Fruit fly (Drosophila melanogaster): Measurements from ENCODE around the gene TyrR.

Gene TyrR

DNA sequence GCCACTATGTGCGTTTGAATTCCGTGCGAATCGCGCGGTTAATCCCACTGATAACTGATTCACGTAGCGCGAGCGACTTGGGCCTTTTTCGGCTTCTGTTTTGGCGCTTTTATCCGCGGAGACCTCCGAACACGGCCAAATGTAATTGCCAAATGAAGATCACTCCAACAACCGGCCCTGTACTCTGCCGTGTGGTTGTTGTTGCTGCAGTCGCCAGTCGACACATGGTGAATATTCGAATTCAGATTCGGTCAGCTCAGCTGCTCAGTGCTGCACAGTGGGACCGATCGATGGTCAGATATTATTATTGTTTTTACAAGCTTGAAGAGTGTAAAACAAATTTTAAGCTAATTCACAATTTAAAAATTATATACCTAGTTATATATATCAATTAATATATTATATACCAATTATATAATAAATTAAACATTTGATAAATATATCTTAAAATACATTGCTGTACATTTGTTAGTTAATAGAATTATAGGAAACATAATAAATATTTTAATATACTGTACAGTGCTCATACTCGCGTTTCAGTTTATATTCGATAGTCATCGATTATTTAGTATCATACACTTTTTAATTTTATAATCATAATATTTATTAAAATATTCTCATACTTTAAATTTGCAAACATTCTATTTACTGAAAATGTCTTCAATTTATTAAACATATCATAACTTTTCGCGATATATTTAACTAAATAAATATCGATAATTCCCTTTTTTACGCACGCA, 31.5 kb upstream of the TyrR start, which contains the start of gene CG43102 (continued):
- TF ChIP-seq Scr (GFP tag; IDR thresholded peaks at IDR 0.05; ENCODE audit: partially characterized antibody): peak; percentile 87
- peak; percentile 51 for TF ChIP-seq CG7987 (GFP tag; optimal IDR thresholded peaks at IDR 0.05)
- peak; percentile 10; the same call in 1 of the 2 replicates for TF ChIP-seq Rx (GFP tag; IDR thresholded peaks at IDR 0.05)
- TF ChIP-seq fu2 (GFP tag; optimal IDR thresholded peaks at IDR 0.05): no peak
- TF ChIP-seq bigmax (GFP tag; optimal IDR thresholded peaks at IDR 0.05): no peak
- TF ChIP-seq CG17186 (GFP tag; optimal IDR thresholded peaks at IDR 0.05): no peak
- no peak; the same call in 2 of the 3 replicates for TF ChIP-seq zen2 (GFP tag; IDR thresholded peaks at IDR 0.05; ENCODE audit: partially characterized antibody)
- TF ChIP-seq jumu (GFP tag; optimal IDR thresholded peaks at IDR 0.05): peak; percentile 17
- no peak for TF ChIP-seq CG1792 (GFP tag; optimal IDR thresholded peaks at IDR 0.05)
- no peak for TF ChIP-seq Doc2 (GFP tag; IDR thresholded peaks at IDR 0.05)
- TF ChIP-seq Xbp1 (GFP tag; optimal IDR thresholded peaks at IDR 0.05): peak; percentile 73
- peak; percentile 2 for TF ChIP-seq CG16815 (GFP tag; optimal IDR thresholded peaks at IDR 0.05)
- TF ChIP-seq lbe (GFP tag; optimal IDR thresholded peaks at IDR 0.05): peak; percentile 51
- TF ChIP-seq CG7839 (tag; optimal IDR thresholded peaks at IDR 0.05): peak; percentile 73
- peak; percentile 62 for TF ChIP-seq HmgZ (tag; optimal IDR thresholded peaks at IDR 0.05)
- TF ChIP-seq gfzf (GFP tag; optimal IDR thresholded peaks at IDR 0.05): no peak
- peak; percentile 90 for TF ChIP-seq Dll (GFP tag; IDR thresholded peaks at IDR 0.05; ENCODE audit: partially characterized antibody)
- TF ChIP-seq CG32532 (GFP tag; IDR thresholded peaks at IDR 0.05): peak; percentile 82
- peak; percentile 42; the same call in 1 of the 2 replicates for TF ChIP-seq Nf-YA (GFP tag; IDR thresholded peaks at IDR 0.05)
- TF ChIP-seq CG1647 (GFP tag; optimal IDR thresholded peaks at IDR 0.05): peak; percentile 15
- TF ChIP-seq CG5245 (GFP tag; optimal IDR thresholded peaks at IDR 0.05): peak; percentile 20
- TF ChIP-seq CG4854 (GFP tag; optimal IDR thresholded peaks at IDR 0.05): no peak
- TF ChIP-seq CG10321 (GFP tag; IDR thresholded peaks at IDR 0.05): no peak
- peak; percentile 53 for TF ChIP-seq Side (GFP tag; optimal IDR thresholded peaks at IDR 0.05)
- TF ChIP-seq grau (tag; optimal IDR thresholded peaks at IDR 0.05): peak; percentile 78
- TF ChIP-seq CG14441 (GFP tag; IDR thresholded peaks at IDR 0.05): peak; percentile 73
- TF ChIP-seq sr (GFP tag; IDR thresholded peaks at IDR 0.05): 0 out of 3 replicates have a peak, but pooled peaks have one; percentile 39
- peak in 1 of 2 experiments; percentile 0 for TF ChIP-seq chif (GFP tag; optimal IDR thresholded peaks at IDR 0.05)
- TF ChIP-seq CG14667 (GFP tag; IDR thresholded peaks at IDR 0.05): peak; percentile 59
- TF ChIP-seq CG18619 (GFP tag; optimal IDR thresholded peaks at IDR 0.05): peak; percentile 38
- no peak for TF ChIP-seq Hmx (GFP tag; optimal IDR thresholded peaks at IDR 0.05)
- TF ChIP-seq ttk (GFP tag; IDR thresholded peaks at IDR 0.05): peak; percentile 63; the same call in 1 of the 2 replicates
- peak; percentile 76 for TF ChIP-seq CG11247 (GFP tag; IDR thresholded peaks at IDR 0.05)
- TF ChIP-seq CG1233 (GFP tag; optimal IDR thresholded peaks at IDR 0.05): peak; percentile 50
- peak; percentile 82 for TF ChIP-seq ci (GFP tag; IDR thresholded peaks at IDR 0.05)
- peak; percentile 71 for TF ChIP-seq BEAF-32 (GFP tag; optimal IDR thresholded peaks at IDR 0.05)
- TF ChIP-seq CG30431 (GFP tag; optimal IDR thresholded peaks at IDR 0.05): peak; percentile 54
- TF ChIP-seq Atf3 (GFP tag; optimal IDR thresholded peaks at IDR 0.05): peak; percentile 46
- TF ChIP-seq Bdp1 (GFP tag; optimal IDR thresholded peaks at IDR 0.05): peak; percentile 31
- no peak for TF ChIP-seq HmgD (GFP tag; optimal IDR thresholded peaks at IDR 0.05)
- peak; percentile 39 for TF ChIP-seq CG6854 (GFP tag; optimal IDR thresholded peaks at IDR 0.05)
- TF ChIP-seq kah (GFP tag; optimal IDR thresholded peaks at IDR 0.05): peak; percentile 60
- no peak for TF ChIP-seq ewg (GFP tag; optimal IDR thresholded peaks at IDR 0.05)
- TF ChIP-seq YL-1 (GFP tag; optimal IDR thresholded peaks at IDR 0.05): no peak
- no peak for TF ChIP-seq jing (GFP tag; optimal IDR thresholded peaks at IDR 0.05)
- no peak for TF ChIP-seq nerfin-2 (GFP tag; IDR thresholded peaks at IDR 0.05; ENCODE audit: partially characterized antibody)
- peak; percentile 21 for TF ChIP-seq ac (GFP tag; optimal IDR thresholded peaks at IDR 0.05)
- peak; percentile 39 to 67 for TF ChIP-seq dpn (GFP tag; optimal IDR thresholded peaks at IDR 0.05)
- peak; percentile 18 for TF ChIP-seq CG2875 (GFP tag; optimal IDR thresholded peaks at IDR 0.05)

Data from whole organism, embryonic.